Fruit fly (Drosophila melanogaster) whole organism, prepupa: ENCODE measurements around the gene CG13380.

ENCODE experiments used
- CG6854 ChIP-seq: fragments of 200-800 bp; sonication (Bioruptor generic); optimal IDR thresholded peaks from 2 replicates; lab custom pipeline; 2017; ENCODE audit warnings: missing biosample characterization, mild to moderate bottlenecking, missing genetic modification characterization
- CG7368 ChIP-seq: fragments of 200-800 bp; sonication (Bioruptor generic); optimal IDR thresholded peaks from 3 replicates; lab custom pipeline; 2016; ENCODE audit warnings: missing biosample characterization, missing genetic modification characterization
- Hr38 ChIP-seq: sonication (Bioruptor generic); optimal IDR thresholded peaks from 2 replicates; lab custom pipeline; 2016; ENCODE audit warnings: missing biosample characterization, missing genetic modification characterization
- Met ChIP-seq: fragments of 200-800 bp; sonication (Bioruptor generic); optimal IDR thresholded peaks from 3 replicates; lab custom pipeline; 2016; ENCODE audit warnings: missing biosample characterization, missing genetic modification characterization
- Sox102F ChIP-seq: fragments of 200-800 bp; sonication (Bioruptor generic); optimal IDR thresholded peaks from 2 replicates; lab custom pipeline; 2016; ENCODE audit warnings: missing biosample characterization, mild to moderate bottlenecking, missing genetic modification characterization
- cyc ChIP-seq: fragments of 200-800 bp; sonication (Bioruptor generic); optimal IDR thresholded peaks from 3 replicates; lab custom pipeline; 2016; ENCODE audit warnings: missing biosample characterization, missing genetic modification characterization
- fkh ChIP-seq: fragments of 200-800 bp; sonication (Bioruptor generic); optimal IDR thresholded peaks from 3 replicates; lab custom pipeline; 2017; ENCODE audit warnings: missing biosample characterization, mild to moderate bottlenecking, missing genetic modification characterization, moderate library complexity
- lz ChIP-seq: fragments of 200-800 bp; sonication (Bioruptor generic); optimal IDR thresholded peaks from 3 replicates; lab custom pipeline; 2016; ENCODE audit warnings: missing biosample characterization, missing genetic modification characterization
- net ChIP-seq: fragments of 200-800 bp; sonication (Bioruptor generic); optimal IDR thresholded peaks from 3 replicates; lab custom pipeline; 2016; ENCODE audit warnings: missing biosample characterization, missing genetic modification characterization
- vri ChIP-seq: fragments of 200-800 bp; sonication (Bioruptor generic); optimal IDR thresholded peaks from 3 replicates; lab custom pipeline; 2016; ENCODE audit warnings: missing biosample characterization, mild to moderate bottlenecking, missing genetic modification characterization

DNA sequence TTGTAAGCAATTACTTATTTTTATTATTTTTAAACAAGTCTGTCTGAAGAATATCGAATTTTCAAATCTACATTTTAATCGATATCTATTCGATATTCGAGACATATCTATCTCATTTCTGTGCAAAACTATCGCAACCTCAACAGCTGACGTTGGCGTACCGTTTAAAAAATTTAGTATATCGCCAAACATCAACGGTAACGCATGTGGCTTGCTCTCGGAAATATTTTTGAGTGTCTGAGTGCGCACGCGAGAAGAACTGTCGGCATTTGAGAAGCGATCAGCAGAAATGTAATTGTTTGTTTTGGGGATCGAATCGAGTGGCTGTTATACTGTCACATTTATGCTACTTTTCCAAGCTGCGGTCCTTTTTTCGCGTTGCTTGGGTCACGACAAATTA lies 8.0 kb upstream of the CG13380 start, which contains the start of gene MYPT-75D:
- peak; percentile 31 for TF ChIP-seq vri (GFP tag; lab: Kevin White, UChicago)
- TF ChIP-seq net (GFP tag; lab: Kevin White, UChicago), result no peak
- no peak for TF ChIP-seq CG6854 (GFP tag; lab: Kevin White, UChicago)
- TF ChIP-seq fkh (GFP tag; lab: Kevin White, UChicago), result peak; percentile 70
- TF ChIP-seq Hr38 (GFP tag; lab: Kevin White, UChicago), result no peak
- no peak for TF ChIP-seq Met
- no peak for TF ChIP-seq lz
- no peak for TF ChIP-seq cyc (GFP tag; lab: Kevin White, UChicago)
- no peak for TF ChIP-seq CG7368 (GFP tag; lab: Kevin White, UChicago)
- TF ChIP-seq Sox102F, result peak; percentile 6
